Fruit fly (Drosophila melanogaster) whole organism, prepupa: ENCODE data around the gene CG9922.

Source experiments
- Blimp-1 ChIP-seq: fragments of 200-800 bp; sonication (Bioruptor generic); optimal IDR thresholded peaks from 3 replicates; lab custom pipeline; 2017; ENCODE audit warnings: missing biosample characterization, missing genetic modification characterization, mild to moderate bottlenecking, moderate library complexity, missing genetic modification reagents
- CG10631 ChIP-seq: fragments of 200-800 bp; sonication (Bioruptor generic); optimal IDR thresholded peaks from 2 replicates; lab custom pipeline; 2016; ENCODE audit warnings: missing biosample characterization, missing genetic modification characterization
- CG11902 ChIP-seq: fragments of 200-800 bp; sonication (Bioruptor generic); optimal IDR thresholded peaks from 3 replicates; lab custom pipeline; 2016; ENCODE audit warnings: missing biosample characterization, missing genetic modification characterization
- CG15336 ChIP-seq: fragments of 200-800 bp; sonication (Bioruptor generic); IDR thresholded peaks from 2 replicates; pipeline ENCODE4 v1.3.6; 2022; ENCODE audit warnings: missing biosample characterization, missing genetic modification characterization
- CG1621 ChIP-seq: fragments of 200-800 bp; sonication (Bioruptor generic); optimal IDR thresholded peaks from 3 replicates; lab custom pipeline; 2018; ENCODE audit warnings: missing biosample characterization, mild to moderate bottlenecking, missing genetic modification characterization
- CG16779 ChIP-seq: fragments of 200-800 bp; sonication (Bioruptor generic); optimal IDR thresholded peaks from 3 replicates; lab custom pipeline; 2017; ENCODE audit warnings: missing biosample characterization, mild to moderate bottlenecking, missing genetic modification characterization
- CG3032 ChIP-seq: fragments of 200-800 bp; optimal IDR thresholded peaks from 2 replicates; lab custom pipeline; 2019; ENCODE audit warnings: missing biosample characterization, mild to moderate bottlenecking, missing genetic modification characterization, moderate library complexity
- CG32006 ChIP-seq: fragments of 200-800 bp; sonication (Bioruptor generic); optimal IDR thresholded peaks from 3 replicates; lab custom pipeline; 2017; ENCODE audit warnings: missing biosample characterization, mild to moderate bottlenecking, missing genetic modification characterization
- CG34406 ChIP-seq: fragments of 200-800 bp; sonication (Bioruptor generic); optimal IDR thresholded peaks from 3 replicates; lab custom pipeline; 2016; ENCODE audit warnings: missing biosample characterization, missing genetic modification characterization
- CG3919 ChIP-seq: fragments of 200-800 bp; sonication (Bioruptor generic); optimal IDR thresholded peaks from 3 replicates; lab custom pipeline; 2016; ENCODE audit warnings: missing biosample characterization, missing genetic modification characterization
- CG4318 ChIP-seq: fragments of 200-800 bp; sonication (Bioruptor generic); optimal IDR thresholded peaks from 3 replicates; lab custom pipeline; 2017; ENCODE audit warnings: missing biosample characterization, mild to moderate bottlenecking, missing genetic modification characterization
- CG6276 ChIP-seq: fragments of 200-800 bp; sonication (Bioruptor generic); optimal IDR thresholded peaks from 2 replicates; lab custom pipeline; 2017; ENCODE audit warnings: missing biosample characterization, mild to moderate bottlenecking, missing genetic modification characterization
- CG6792 ChIP-seq: fragments of 200-800 bp; sonication (Bioruptor generic); optimal IDR thresholded peaks from 3 replicates; lab custom pipeline; 2016; ENCODE audit warnings: missing biosample characterization, missing genetic modification characterization
- CG6808 ChIP-seq: fragments of 200-800 bp; sonication (Bioruptor generic); optimal IDR thresholded peaks from 3 replicates; lab custom pipeline; 2017; ENCODE audit warnings: missing biosample characterization, missing genetic modification characterization, mild to moderate bottlenecking, moderate library complexity, missing genetic modification reagents
- CG6854 ChIP-seq: fragments of 200-800 bp; sonication (Bioruptor generic); optimal IDR thresholded peaks from 2 replicates; lab custom pipeline; 2017; ENCODE audit warnings: missing biosample characterization, mild to moderate bottlenecking, missing genetic modification characterization
- CG7368 ChIP-seq: fragments of 200-800 bp; sonication (Bioruptor generic); optimal IDR thresholded peaks from 3 replicates; lab custom pipeline; 2016; ENCODE audit warnings: missing biosample characterization, missing genetic modification characterization
- CG8119 ChIP-seq: fragments of 200-800 bp; sonication (Bioruptor generic); IDR thresholded peaks from 3 replicates; pipeline ENCODE4 v1.3.6; 2022; ENCODE audit warnings: missing biosample characterization, missing genetic modification characterization
- CG8632 ChIP-seq: fragments of 200-800 bp; sonication (Bioruptor generic); optimal IDR thresholded peaks from 3 replicates; lab custom pipeline; 2016; ENCODE audit warnings: missing biosample characterization, missing genetic modification characterization
- CG9139 ChIP-seq: fragments of 200-800 bp; sonication (Bioruptor generic); optimal IDR thresholded peaks from 3 replicates; lab custom pipeline; 2017; ENCODE audit warnings: missing biosample characterization, mild to moderate bottlenecking, missing genetic modification characterization
- Eip75B ChIP-seq: fragments of 200-800 bp; sonication (Bioruptor generic); optimal IDR thresholded peaks from 3 replicates; lab custom pipeline; 2016; ENCODE audit warnings: missing biosample characterization, missing genetic modification characterization
- Eip78C ChIP-seq: fragments of 200-800 bp; sonication (Bioruptor generic); peaks from one replicate; lab custom pipeline; 2016; ENCODE audit warnings: missing biosample characterization, missing genetic modification characterization
- Eip93F ChIP-seq: fragments of 200-800 bp; sonication (Bioruptor generic); optimal IDR thresholded peaks from 2 replicates; lab custom pipeline; 2016; ENCODE audit warnings: missing biosample characterization, mild to moderate bottlenecking, missing genetic modification characterization
- Ets21C ChIP-seq: fragments of 200-800 bp; sonication (Bioruptor generic); optimal IDR thresholded peaks from 3 replicates; lab custom pipeline; 2016; ENCODE audit warnings: missing biosample characterization, missing genetic modification characterization
- Gug ChIP-seq: fragments of 200-800 bp; sonication (Bioruptor generic); IDR thresholded peaks from 2 replicates; pipeline ENCODE4 v1.3.6; 2022; ENCODE audit warnings: missing biosample characterization, missing genetic modification characterization
- Hr38 ChIP-seq: sonication (Bioruptor generic); optimal IDR thresholded peaks from 2 replicates; lab custom pipeline; 2016; ENCODE audit warnings: missing biosample characterization, missing genetic modification characterization
- Hr4 ChIP-seq: fragments of 200-800 bp; sonication (Bioruptor generic); optimal IDR thresholded peaks from 3 replicates; lab custom pipeline; 2016; ENCODE audit warnings: missing biosample characterization, missing genetic modification characterization
- Met ChIP-seq: fragments of 200-800 bp; sonication (Bioruptor generic); optimal IDR thresholded peaks from 3 replicates; lab custom pipeline; 2016; ENCODE audit warnings: missing biosample characterization, missing genetic modification characterization
- OdsH ChIP-seq: fragments of 200-800 bp; sonication (Bioruptor generic); optimal IDR thresholded peaks from 3 replicates; lab custom pipeline; 2016; ENCODE audit warnings: missing biosample characterization, missing genetic modification characterization
- Smox ChIP-seq: fragments of 200-800 bp; sonication (Bioruptor generic); optimal IDR thresholded peaks from 3 replicates; lab custom pipeline; 2016; ENCODE audit warnings: missing biosample characterization, missing genetic modification characterization
- Sox102F ChIP-seq: fragments of 200-800 bp; sonication (Bioruptor generic); optimal IDR thresholded peaks from 2 replicates; lab custom pipeline; 2016; ENCODE audit warnings: missing biosample characterization, mild to moderate bottlenecking, missing genetic modification characterization
- Sox14 ChIP-seq: fragments of 200-800 bp; sonication (Bioruptor generic); optimal IDR thresholded peaks from 3 replicates; lab custom pipeline; 2016; ENCODE audit warnings: missing biosample characterization, missing genetic modification characterization
- achi ChIP-seq: fragments of 200-800 bp; sonication (Bioruptor generic); optimal IDR thresholded peaks from 3 replicates; lab custom pipeline; 2016; ENCODE audit warnings: missing biosample characterization, missing genetic modification characterization
- acj6 ChIP-seq: fragments of 200-800 bp; sonication (Bioruptor generic); optimal IDR thresholded peaks from 3 replicates; lab custom pipeline; 2016; ENCODE audit warnings: missing biosample characterization, missing genetic modification characterization
- cyc ChIP-seq: fragments of 200-800 bp; sonication (Bioruptor generic); optimal IDR thresholded peaks from 3 replicates; lab custom pipeline; 2016; ENCODE audit warnings: missing biosample characterization, missing genetic modification characterization
- dsx ChIP-seq: fragments of 200-800 bp; optimal IDR thresholded peaks from 3 replicates; lab custom pipeline; 2019; ENCODE audit warnings: missing biosample characterization, mild to moderate bottlenecking, missing genetic modification characterization, moderate library complexity; ENCODE audit not compliant: poor library complexity, severe bottlenecking
- eg ChIP-seq: fragments of 200-800 bp; sonication (Bioruptor generic); IDR thresholded peaks from 3 replicates; pipeline ENCODE4 v1.3.6; 2022; ENCODE audit warnings: missing biosample characterization, missing genetic modification characterization
- fd59A ChIP-seq: fragments of 200-800 bp; sonication (Bioruptor generic); optimal IDR thresholded peaks from 2 replicates; lab custom pipeline; 2017; ENCODE audit warnings: missing biosample characterization, mild to moderate bottlenecking, missing genetic modification characterization, missing genetic modification reagents
- fd85E ChIP-seq: fragments of 200-800 bp; sonication (Bioruptor generic); optimal IDR thresholded peaks from 3 replicates; lab custom pipeline; 2016; ENCODE audit warnings: missing biosample characterization, missing genetic modification characterization
- fkh ChIP-seq: fragments of 200-800 bp; sonication (Bioruptor generic); optimal IDR thresholded peaks from 3 replicates; lab custom pipeline; 2017; ENCODE audit warnings: missing biosample characterization, mild to moderate bottlenecking, missing genetic modification characterization, moderate library complexity
- net ChIP-seq: fragments of 200-800 bp; sonication (Bioruptor generic); optimal IDR thresholded peaks from 3 replicates; lab custom pipeline; 2016; ENCODE audit warnings: missing biosample characterization, missing genetic modification characterization
- pdm3 ChIP-seq: fragments of 200-800 bp; sonication (Bioruptor generic); optimal IDR thresholded peaks from 3 replicates; lab custom pipeline; 2016; ENCODE audit warnings: missing biosample characterization, missing genetic modification characterization
- salr ChIP-seq, 2 experiments: fragments of 200-800 bp; sonication (Bioruptor generic); optimal IDR thresholded peaks; 3 replicates each; lab custom pipeline; 2016 to 2018; ENCODE audit warnings: missing biosample characterization in 2 of 2, missing genetic modification characterization in 2 of 2, mild to moderate bottlenecking in 1 of 2
- spab ChIP-seq: fragments of 200-800 bp; sonication (Bioruptor generic); optimal IDR thresholded peaks from 2 replicates; lab custom pipeline; 2017; ENCODE audit warnings: missing biosample characterization, mild to moderate bottlenecking, missing genetic modification characterization, missing genetic modification reagents
- ss ChIP-seq, 2 experiments: fragments of 200-800 bp; sonication (Bioruptor generic); optimal IDR thresholded peaks; 2 replicates in 1 of 2; 3 replicates in 1 of 2; lab custom pipeline; 2017 to 2018; ENCODE audit warnings: mild to moderate bottlenecking in 2 of 2, missing biosample characterization in 2 of 2, missing genetic modification characterization in 2 of 2, moderate library complexity in 1 of 2
- topi ChIP-seq: fragments of 200-800 bp; sonication (Bioruptor generic); optimal IDR thresholded peaks from 3 replicates; lab custom pipeline; 2016; ENCODE audit warnings: missing biosample characterization, missing genetic modification characterization
- vri ChIP-seq: fragments of 200-800 bp; sonication (Bioruptor generic); optimal IDR thresholded peaks from 3 replicates; lab custom pipeline; 2016; ENCODE audit warnings: missing biosample characterization, mild to moderate bottlenecking, missing genetic modification characterization

The CG9922 gene

dm6 chr3R:14002146-14002846, 33.9 kb downstream of the CG9922 start (continued):
- TF ChIP-seq dsx (GFP tag; lab: Kevin White, UChicago) (no peak), CG32006 (peak; percentile 18), CG8119 (GFP tag; lab: Robert Waterston, UW) (no peak), Eip75B (GFP tag; lab: Kevin White, UChicago) (peak; percentile 45), CG1621 (tag; lab: Kevin White, UChicago) (no peak), Eip93F (no peak), CG3919 (GFP tag; lab: Kevin White, UChicago) (peak; percentile 63), Hr38 (no peak), OdsH (GFP tag; lab: Kevin White, UChicago) (peak; percentile 52), Eip78C (GFP tag; lab: Kevin White, UChicago) (peak; percentile 85), Sox102F (GFP tag; lab: Kevin White, UChicago) (peak; percentile 8), acj6 (GFP tag; lab: Kevin White, UChicago) (peak; percentile 53), CG6854 (GFP tag; lab: Kevin White, UChicago) (no peak), Smox (GFP tag; lab: Kevin White, UChicago) (peak; percentile 40), CG10631 (GFP tag; lab: Kevin White, UChicago) (peak; percentile 8), Ets21C (GFP tag; lab: Kevin White, UChicago) (no peak), Hr4 (peak; percentile 5), ss (GFP tag; optimal IDR thresholded peaks at IDR 0.05; lab: Kevin White, UChicago) (no peak), spab (GFP tag; lab: Kevin White, UChicago) (no peak), Blimp-1 (GFP tag; lab: Kevin White, UChicago) (no peak), CG34406 (GFP tag; lab: Kevin White, UChicago) (peak; percentile 54), CG7368 (no peak), pdm3 (peak; percentile 13), eg (no peak), achi (peak; percentile 19), fd59A (no peak), CG8632 (GFP tag; lab: Kevin White, UChicago) (peak; percentile 34), salr (GFP tag; optimal IDR thresholded peaks at IDR 0.05; lab: Kevin White, UChicago) (peak in 1 of 2 experiments; percentile 42), CG6808 (GFP tag; lab: Kevin White, UChicago) (peak; percentile 3), fkh (GFP tag; lab: Kevin White, UChicago) (no peak), CG4318 (no peak)

DNA sequence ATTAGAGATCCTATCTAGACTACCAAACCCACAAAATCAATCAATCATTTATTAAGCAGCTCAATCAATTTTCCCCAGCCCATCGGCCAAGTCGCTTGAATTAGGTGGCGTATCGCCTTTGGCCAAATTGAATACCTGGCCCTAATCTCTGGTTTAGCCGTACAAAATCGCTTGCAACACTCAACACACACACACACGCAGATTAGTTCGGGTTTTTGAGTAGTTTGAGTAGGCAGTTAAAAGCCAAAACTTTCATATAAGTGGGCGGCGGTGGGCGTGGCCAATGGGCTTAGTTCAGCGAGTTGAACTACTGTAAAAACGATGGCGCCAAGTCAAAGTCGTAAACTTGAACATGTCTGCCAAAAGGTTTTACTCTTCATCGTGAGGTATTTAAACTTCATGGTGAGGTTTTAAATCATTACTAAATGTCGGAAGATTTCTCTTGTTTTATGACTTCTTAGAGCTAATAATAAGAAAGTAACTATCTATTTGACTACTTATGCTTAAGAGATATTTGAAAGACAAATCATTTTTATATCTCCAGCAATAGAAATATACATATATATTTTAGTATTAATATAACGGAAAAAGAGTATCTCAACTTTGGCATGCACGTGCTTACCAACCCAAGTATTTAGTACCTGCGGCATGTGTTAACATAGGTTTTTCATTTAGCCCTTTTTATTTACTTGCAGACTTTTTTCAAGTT, 34.8 kb downstream of the CG9922 start:
- TF ChIP-seq CG15336 (GFP tag; lab: Robert Waterston, UW) (0 out of 2 replicates have a peak, but pooled peaks have one; percentile 28), CG16779 (no peak), CG8119 (GFP tag; lab: Robert Waterston, UW) (no peak), Eip78C (GFP tag; lab: Kevin White, UChicago) (peak; percentile 18)

DNA sequence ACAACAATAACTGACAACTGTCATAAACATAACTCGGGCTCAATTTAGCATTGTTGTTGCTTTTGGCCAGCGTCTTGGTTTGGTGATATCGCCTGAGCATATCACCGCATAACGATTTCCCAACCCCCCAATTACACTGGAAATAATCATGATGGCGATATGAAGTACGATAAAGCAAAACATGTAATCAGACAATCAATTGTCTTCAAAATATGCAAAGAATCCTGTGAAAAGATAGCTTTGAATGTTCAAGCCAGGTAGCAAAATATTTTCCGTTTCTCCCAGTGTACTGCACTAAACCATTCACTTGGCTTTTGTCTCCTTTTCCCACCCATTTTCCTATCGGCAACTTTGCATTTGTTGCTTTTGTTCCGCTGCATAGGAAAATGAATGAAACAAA, 36.7 kb downstream of the CG9922 start:
- TF ChIP-seq fkh (GFP tag; lab: Kevin White, UChicago): no peak
- TF ChIP-seq Smox (GFP tag; lab: Kevin White, UChicago): no peak
- peak; percentile 36 for TF ChIP-seq cyc (GFP tag; lab: Kevin White, UChicago)
- no peak for TF ChIP-seq Blimp-1 (GFP tag; lab: Kevin White, UChicago)
- TF ChIP-seq CG15336 (GFP tag; lab: Robert Waterston, UW): peak; percentile 89
- peak; percentile 87 for TF ChIP-seq CG6276 (GFP tag; lab: Kevin White, UChicago)
- TF ChIP-seq fd85E (GFP tag; lab: Kevin White, UChicago): no peak
- peak; percentile 7 for TF ChIP-seq Sox14 (GFP tag; lab: Kevin White, UChicago)
- TF ChIP-seq eg: peak; percentile 92
- peak; percentile 45 for TF ChIP-seq CG6792 (GFP tag; lab: Kevin White, UChicago)
- peak; percentile 94 for TF ChIP-seq Hr4
- peak; percentile 90 for TF ChIP-seq CG8119 (GFP tag; lab: Robert Waterston, UW)
- no peak for TF ChIP-seq CG3032 (tag; lab: Kevin White, UChicago)
- peak; percentile 24 for TF ChIP-seq acj6 (GFP tag; lab: Kevin White, UChicago)
- TF ChIP-seq CG3919 (GFP tag; lab: Kevin White, UChicago): peak; percentile 80
- TF ChIP-seq CG9139: no peak
- TF ChIP-seq vri (GFP tag; lab: Kevin White, UChicago): no peak
- TF ChIP-seq CG6808 (GFP tag; lab: Kevin White, UChicago): no peak
- no peak for TF ChIP-seq Met (GFP tag; lab: Kevin White, UChicago)
- no peak for TF ChIP-seq topi (GFP tag; lab: Kevin White, UChicago)
- peak; percentile 25 for TF ChIP-seq net (GFP tag; lab: Kevin White, UChicago)
- TF ChIP-seq CG11902 (GFP tag; lab: Kevin White, UChicago): no peak
- TF ChIP-seq Eip78C (GFP tag; lab: Kevin White, UChicago): peak; percentile 82
- TF ChIP-seq Gug (GFP tag; lab: Robert Waterston, UW): peak; percentile 77
